Fruit fly (Drosophila melanogaster) whole organism, pupa: ENCODE data around the gene dsh.

Source experiments
- CG10348 ChIP-seq: fragments of 200-800 bp; sonication (Bioruptor generic); IDR thresholded peaks from 2 replicates; pipeline ENCODE4 v1.3.6; 2022; ENCODE audit warnings: missing biosample characterization, missing genetic modification characterization
- CG12605 ChIP-seq: fragments of 200-800 bp; sonication (Bioruptor generic); IDR thresholded peaks from 2 replicates; pipeline ENCODE4 v1.3.6; 2022; ENCODE audit warnings: missing biosample characterization, missing genetic modification characterization
- CG13204 ChIP-seq: fragments of 200-800 bp; sonication (Bioruptor generic); optimal IDR thresholded peaks from 2 replicates; lab custom pipeline; 2018; ENCODE audit warnings: missing biosample characterization, mild to moderate bottlenecking, missing genetic modification characterization, moderate library complexity
- CG14655 ChIP-seq: fragments of 200-800 bp; sonication (Bioruptor generic); optimal IDR thresholded peaks from 3 replicates; lab custom pipeline; 2017; ENCODE audit warnings: mild to moderate bottlenecking, missing biosample characterization, missing genetic modification reagents, missing genetic modification characterization
- CG15710 ChIP-seq: fragments of 200-800 bp; sonication (Bioruptor generic); optimal IDR thresholded peaks from 2 replicates; lab custom pipeline; 2018; ENCODE audit warnings: missing biosample characterization, mild to moderate bottlenecking, missing genetic modification characterization, moderate library complexity
- CG17806 ChIP-seq: fragments of 200-800 bp; sonication (Bioruptor generic); optimal IDR thresholded peaks from 2 replicates; lab custom pipeline; 2018; ENCODE audit warnings: missing biosample characterization, mild to moderate bottlenecking, missing genetic modification characterization, moderate library complexity
- CG32121 ChIP-seq: fragments of 200-800 bp; sonication (Bioruptor generic); IDR thresholded peaks from 2 replicates; pipeline ENCODE4 v1.3.6; 2022; ENCODE audit warnings: missing biosample characterization, missing genetic modification characterization
- CG34367 ChIP-seq: fragments of 200-800 bp; sonication (Bioruptor generic); optimal IDR thresholded peaks from 2 replicates; lab custom pipeline; 2018; ENCODE audit warnings: missing biosample characterization, mild to moderate bottlenecking, missing genetic modification characterization
- CG4496 ChIP-seq: fragments of 200-800 bp; sonication (Bioruptor generic); IDR thresholded peaks from 3 replicates; pipeline ENCODE4 v1.3.6; 2022; ENCODE audit warnings: missing biosample characterization, missing genetic modification characterization
- CG8159 ChIP-seq: fragments of 200-800 bp; sonication (Bioruptor generic); optimal IDR thresholded peaks from 3 replicates; lab custom pipeline; 2018; ENCODE audit warnings: missing biosample characterization, mild to moderate bottlenecking, missing genetic modification characterization, moderate library complexity
- CG8301 ChIP-seq: fragments of 200-800 bp; sonication (Bioruptor generic); optimal IDR thresholded peaks from 2 replicates; lab custom pipeline; 2018; ENCODE audit warnings: missing biosample characterization, mild to moderate bottlenecking, missing genetic modification characterization
- CG9948 ChIP-seq: fragments of 200-800 bp; sonication (Bioruptor generic); optimal IDR thresholded peaks from 2 replicates; lab custom pipeline; 2018; ENCODE audit warnings: missing biosample characterization, mild to moderate bottlenecking, missing genetic modification characterization, moderate library complexity
- D1 ChIP-seq: fragments of 200-800 bp; sonication (Bioruptor generic); optimal IDR thresholded peaks from 2 replicates; lab custom pipeline; 2018; ENCODE audit warnings: missing biosample characterization, mild to moderate bottlenecking, missing genetic modification characterization, moderate library complexity
- EcR ChIP-seq: fragments of 200-800 bp; sonication (Bioruptor generic); optimal IDR thresholded peaks from 3 replicates; lab custom pipeline; 2019; ENCODE audit warnings: missing biosample characterization, missing genetic modification characterization, mild to moderate bottlenecking, moderate library complexity, missing genetic modification reagents
- Ets98B ChIP-seq: fragments of 200-800 bp; sonication (Bioruptor generic); IDR thresholded peaks from 2 replicates; pipeline ENCODE4 v1.3.6; 2022; ENCODE audit warnings: missing biosample characterization, missing genetic modification characterization
- Pif1A ChIP-seq: fragments of 200-800 bp; sonication (Bioruptor generic); optimal IDR thresholded peaks from 3 replicates; lab custom pipeline; 2016; ENCODE audit warnings: missing biosample characterization, missing genetic modification characterization
- Pif1B ChIP-seq: fragments of 200-800 bp; sonication (Bioruptor generic); optimal IDR thresholded peaks from 3 replicates; lab custom pipeline; 2016; ENCODE audit warnings: missing biosample characterization, missing genetic modification characterization
- Snoo ChIP-seq: fragments of 200-800 bp; sonication (Bioruptor generic); optimal IDR thresholded peaks from 3 replicates; lab custom pipeline; 2017; ENCODE audit warnings: missing biosample characterization, mild to moderate bottlenecking, missing genetic modification characterization, inconsistent platforms
- fd96Ca ChIP-seq: fragments of 200-800 bp; sonication (Bioruptor generic); IDR thresholded peaks from 3 replicates; pipeline ENCODE4 v1.3.6; 2022; ENCODE audit warnings: missing biosample characterization, missing genetic modification characterization
- gl ChIP-seq: fragments of 200-800 bp; sonication (Bioruptor generic); optimal IDR thresholded peaks from 2 replicates; lab custom pipeline; 2018; ENCODE audit warnings: missing biosample characterization, mild to moderate bottlenecking, missing genetic modification characterization
- rn ChIP-seq: fragments of 200-800 bp; sonication (Bioruptor generic); IDR thresholded peaks from 2 replicates; pipeline ENCODE4 v1.3.6; 2022; ENCODE audit warnings: missing biosample characterization, missing genetic modification characterization

Gene dsh

dm6 chrX:11355708-11356174 lies at the start of gene dsh:
Gene dsh, plus strand, starts transcription at chrX:11355881.
- TF ChIP-seq CG15710 (tag; lab: Kevin White, UChicago) (peak; percentile 14), rn (GFP tag; lab: Robert Waterston, UW) (no peak), CG13204 (GFP tag; lab: Kevin White, UChicago) (peak; percentile 65)

dm6 chrX:11311108-11311507 lies 44.6 kb upstream of the dsh start, which contains the start of gene Ir10a:
Gene Ir10a, minus strand, starts transcription at chrX:11311208.
- TF ChIP-seq Pif1B (GFP tag; lab: Kevin White, UChicago) (no peak), gl (no peak), fd96Ca (no peak), EcR (no peak), CG32121 (GFP tag; lab: Robert Waterston, UW) (no peak), CG14655 (GFP tag; lab: Kevin White, UChicago) (no peak), CG17806 (tag; lab: Kevin White, UChicago) (no peak), CG8159 (no peak), CG4496 (GFP tag; lab: Robert Waterston, UW) (no peak), D1 (no peak), CG8301 (tag; lab: Kevin White, UChicago) (no peak), CG34367 (no peak), Pif1A (GFP tag; lab: Kevin White, UChicago) (no peak), Ets98B (GFP tag; lab: Robert Waterston, UW) (no peak)

dm6 chrX:11319916-11320315 lies 35.8 kb upstream of the dsh start:
- no peak for TF ChIP-seq rn (GFP tag; lab: Robert Waterston, UW)
- TF ChIP-seq CG13204 (GFP tag; lab: Kevin White, UChicago), result no peak
- TF ChIP-seq CG8159, result no peak
- TF ChIP-seq CG32121 (GFP tag; lab: Robert Waterston, UW), result no peak
- TF ChIP-seq Ets98B (GFP tag; lab: Robert Waterston, UW), result no peak
- TF ChIP-seq CG9948, result no peak
- TF ChIP-seq CG14655 (GFP tag; lab: Kevin White, UChicago), result no peak
- TF ChIP-seq Pif1A (GFP tag; lab: Kevin White, UChicago), result no peak
- no peak for TF ChIP-seq CG4496 (GFP tag; lab: Robert Waterston, UW)
- TF ChIP-seq fd96Ca, result no peak
- no peak for TF ChIP-seq CG12605
- no peak for TF ChIP-seq gl
- no peak for TF ChIP-seq CG34367
- no peak for TF ChIP-seq CG17806 (tag; lab: Kevin White, UChicago)
- TF ChIP-seq CG8301 (tag; lab: Kevin White, UChicago), result no peak
- no peak for TF ChIP-seq D1
- TF ChIP-seq Pif1B (GFP tag; lab: Kevin White, UChicago), result no peak
- TF ChIP-seq CG10348 (GFP tag; lab: Robert Waterston, UW), result no peak
- no peak for TF ChIP-seq EcR
- TF ChIP-seq, all 21 proteins: peak for 0

- TF ChIP-seq CG9948, result no peak
- TF ChIP-seq CG17806 (tag; lab: Kevin White, UChicago), result no peak
- no peak for TF ChIP-seq rn (GFP tag; lab: Robert Waterston, UW)
- no peak for TF ChIP-seq CG34367
Measured at dm6 chrX:11322257-11322656, 33.4 kb upstream of the dsh start, which contains the start of gene sisA. Gene sisA, minus strand, starts transcription at chrX:11322357.

dm6 chrX:11322659-11323058 lies 33.0 kb upstream of the dsh start:
- no peak for TF ChIP-seq Pif1B (GFP tag; lab: Kevin White, UChicago)
- TF ChIP-seq fd96Ca, result no peak
- no peak for TF ChIP-seq gl
- TF ChIP-seq EcR, result no peak
- no peak for TF ChIP-seq Pif1A (GFP tag; lab: Kevin White, UChicago)
- TF ChIP-seq CG12605, result no peak
- TF ChIP-seq CG14655 (GFP tag; lab: Kevin White, UChicago), result no peak
- TF ChIP-seq CG17806 (tag; lab: Kevin White, UChicago), result no peak
- TF ChIP-seq CG32121 (GFP tag; lab: Robert Waterston, UW), result no peak
- TF ChIP-seq CG8301 (tag; lab: Kevin White, UChicago), result no peak

- peak; percentile 39 for TF ChIP-seq Ets98B (GFP tag; lab: Robert Waterston, UW)
- TF ChIP-seq Pif1B (GFP tag; lab: Kevin White, UChicago), result no peak
- TF ChIP-seq CG15710 (tag; lab: Kevin White, UChicago), result no peak
- peak; percentile 1 for TF ChIP-seq CG8159
- peak; percentile 15 for TF ChIP-seq EcR
- no peak for TF ChIP-seq rn (GFP tag; lab: Robert Waterston, UW)
- no peak for TF ChIP-seq CG13204 (GFP tag; lab: Kevin White, UChicago)
- no peak for TF ChIP-seq CG8301 (tag; lab: Kevin White, UChicago)
- TF ChIP-seq CG17806 (tag; lab: Kevin White, UChicago), result no peak
- no peak for TF ChIP-seq CG10348 (GFP tag; lab: Robert Waterston, UW)
- no peak for TF ChIP-seq CG14655 (GFP tag; lab: Kevin White, UChicago)
- 0 out of 3 replicates have a peak, but pooled peaks have one; percentile 22 for TF ChIP-seq fd96Ca
- TF ChIP-seq CG12605, result no peak
- TF ChIP-seq D1, result no peak
- no peak for TF ChIP-seq gl
- 0 out of 3 replicates have a peak, but pooled peaks have one; percentile 9 for TF ChIP-seq CG4496 (GFP tag; lab: Robert Waterston, UW)
- TF ChIP-seq Pif1A (GFP tag; lab: Kevin White, UChicago), result no peak
- TF ChIP-seq Snoo (tag; lab: Kevin White, UChicago), result no peak
- no peak for TF ChIP-seq CG9948
- no peak for TF ChIP-seq CG32121 (GFP tag; lab: Robert Waterston, UW)
- TF ChIP-seq CG34367, result no peak
Measured at dm6 chrX:11325175-11325768, 30.4 kb upstream of the dsh start, which contains the start of gene Gapvd1. Gene Gapvd1, plus strand, starts transcription at chrX:11325385.
